Fruit fly (Drosophila melanogaster) whole organism, wandering third instar larva: ENCODE data around the gene Axs.

Source experiments
- Abd-B ChIP-seq: fragments of >200 bp; optimal IDR thresholded peaks from 2 replicates; lab custom pipeline; 2017; ENCODE audit warnings: missing biosample characterization, missing genetic modification characterization
- CG32264 ChIP-seq: fragments of 200-800 bp; sonication (Bioruptor generic); optimal IDR thresholded peaks from 2 replicates; lab custom pipeline; 2016; ENCODE audit warnings: missing biosample characterization, missing genetic modification characterization
- CG9705 ChIP-seq: fragments of 200-800 bp; sonication (Bioruptor generic); optimal IDR thresholded peaks from 2 replicates; lab custom pipeline; 2018; ENCODE audit warnings: missing biosample characterization, mild to moderate bottlenecking, missing genetic modification characterization
- CrebA ChIP-seq: fragments of 200-800 bp; sonication (Bioruptor generic); optimal IDR thresholded peaks from 2 replicates; lab custom pipeline; 2016; ENCODE audit warnings: missing biosample characterization, mild to moderate bottlenecking, missing genetic modification characterization, borderline replicate concordance
- Dfd ChIP-seq: fragments of >200 bp; optimal IDR thresholded peaks from 2 replicates; lab custom pipeline; 2017; ENCODE audit warnings: missing biosample characterization, missing genetic modification characterization
- Dif ChIP-seq: fragments of 200-275, 200-300 bp; sonication (Bioruptor generic); optimal IDR thresholded peaks from 2 replicates; lab custom pipeline; 2018; ENCODE audit warnings: missing biosample characterization, missing genetic modification characterization; ENCODE audit not compliant: partially characterized antibody
- GATAd ChIP-seq: sonication (Bioruptor generic); optimal IDR thresholded peaks from 2 replicates; lab custom pipeline; 2016; ENCODE audit warnings: missing biosample characterization, missing genetic modification characterization
- Hr78 ChIP-seq: fragments of >200 bp; optimal IDR thresholded peaks from 2 replicates; lab custom pipeline; 2017; ENCODE audit warnings: missing biosample characterization, missing genetic modification characterization
- Hr83 ChIP-seq: fragments of 200-300 bp; sonication (Bioruptor generic); optimal IDR thresholded peaks from 2 replicates; lab custom pipeline; 2016; ENCODE audit warnings: missing biosample characterization, mild to moderate bottlenecking, missing genetic modification characterization, moderate library complexity; ENCODE audit not compliant: poor library complexity, severe bottlenecking
- Jra ChIP-seq: sonication (Bioruptor generic); optimal IDR thresholded peaks from 2 replicates; lab custom pipeline; 2016; ENCODE audit warnings: missing biosample characterization, missing genetic modification characterization
- Mio ChIP-seq: sonication (Bioruptor generic); optimal IDR thresholded peaks from 2 replicates; lab custom pipeline; 2016; ENCODE audit warnings: missing biosample characterization, missing genetic modification characterization
- Myc ChIP-seq: fragments of >200 bp; optimal IDR thresholded peaks from 2 replicates; lab custom pipeline; 2017
- N ChIP-seq: fragments of >200 bp; optimal IDR thresholded peaks from 2 replicates; lab custom pipeline; 2018; ENCODE audit warnings: missing biosample characterization, missing external identifiers, missing genetic modification characterization
- OdsH ChIP-seq: fragments of 200-800 bp; sonication (Bioruptor generic); optimal IDR thresholded peaks from 2 replicates; lab custom pipeline; 2016; ENCODE audit warnings: missing biosample characterization, mild to moderate bottlenecking, missing genetic modification characterization
- Rel ChIP-seq, 2 experiments: fragments of 200-800 bp; sonication (Bioruptor generic) in 1 of 2; optimal IDR thresholded peaks; 2 replicates in 1 of 2; 3 replicates in 1 of 2; lab custom pipeline; 2016 to 2019; ENCODE audit warnings: mild to moderate bottlenecking in 2 of 2, missing biosample characterization in 2 of 2, missing genetic modification characterization in 2 of 2, moderate library complexity in 1 of 2
- Vsx2 ChIP-seq: fragments of 200-300, 225-300 bp; sonication (Bioruptor generic); optimal IDR thresholded peaks from 2 replicates; lab custom pipeline; 2018; ENCODE audit warnings: missing biosample characterization, missing genetic modification characterization; ENCODE audit not compliant: partially characterized antibody
- br ChIP-seq: fragments of 200-800 bp; sonication (Bioruptor generic); optimal IDR thresholded peaks from 2 replicates; lab custom pipeline; 2016; ENCODE audit warnings: missing biosample characterization, missing genetic modification characterization
- brk ChIP-seq: fragments of 200-800 bp; sonication (Bioruptor generic); optimal IDR thresholded peaks from 2 replicates; lab custom pipeline; 2016; ENCODE audit warnings: missing biosample characterization, mild to moderate bottlenecking, missing genetic modification characterization
- dl ChIP-seq, 2 experiments: fragments of 175-275, 200-275 bp in 1 of 2; fragments of 200-275 bp in 1 of 2; sonication (Bioruptor generic); optimal IDR thresholded peaks; lab custom pipeline; 2018; ENCODE audit warnings: mild to moderate bottlenecking in 2 of 2, missing biosample characterization in 2 of 2, missing genetic modification characterization in 2 of 2, moderate library complexity in 2 of 2; ENCODE audit not compliant: partially characterized antibody in 2 of 2, insufficient read depth in 1 of 2
- dmrt93B ChIP-seq: fragments of 200-800 bp; sonication (Bioruptor generic); optimal IDR thresholded peaks from 2 replicates; lab custom pipeline; 2018; ENCODE audit warnings: missing biosample characterization, mild to moderate bottlenecking, missing genetic modification characterization
- dsf ChIP-seq: sonication (Bioruptor generic); optimal IDR thresholded peaks from 2 replicates; lab custom pipeline; 2016; ENCODE audit warnings: missing biosample characterization, missing genetic modification characterization, borderline replicate concordance
- ey ChIP-seq: fragments of 200-800 bp; sonication (Bioruptor generic); optimal IDR thresholded peaks from 2 replicates; lab custom pipeline; 2016; ENCODE audit warnings: missing biosample characterization, missing genetic modification characterization
- foxo ChIP-seq, 2 experiments: fragments of 200-800 bp; sonication (Bioruptor generic); optimal IDR thresholded peaks; 2 replicates in 1 of 2; 3 replicates in 1 of 2; lab custom pipeline; 2016 to 2017; ENCODE audit warnings: missing biosample characterization in 2 of 2, missing genetic modification characterization in 2 of 2
- fru ChIP-seq: fragments of 200-800 bp; sonication (Bioruptor generic); optimal IDR thresholded peaks from 3 replicates; lab custom pipeline; 2016; ENCODE audit warnings: missing biosample characterization, mild to moderate bottlenecking, missing genetic modification characterization
- h ChIP-seq: fragments of 200-800 bp; sonication (Bioruptor generic); optimal IDR thresholded peaks from 3 replicates; lab custom pipeline; 2016; ENCODE audit warnings: missing biosample characterization, mild to moderate bottlenecking, missing genetic modification characterization
- lola ChIP-seq: fragments of >200 bp; optimal IDR thresholded peaks from 2 replicates; lab custom pipeline; 2017; ENCODE audit warnings: missing biosample characterization, missing genetic modification characterization
- pan ChIP-seq: fragments of >200 bp; optimal IDR thresholded peaks from 2 replicates; lab custom pipeline; 2017
- psq ChIP-seq: fragments of 200-800 bp; sonication (Bioruptor generic); optimal IDR thresholded peaks from 3 replicates; lab custom pipeline; 2017; ENCODE audit warnings: missing biosample characterization, mild to moderate bottlenecking, missing genetic modification characterization, moderate library complexity
- rgr ChIP-seq: fragments of 200-800 bp; sonication (Bioruptor generic); optimal IDR thresholded peaks from 3 replicates; lab custom pipeline; 2016; ENCODE audit warnings: missing biosample characterization, mild to moderate bottlenecking, missing genetic modification characterization
- sage ChIP-seq: fragments of 200-800 bp; sonication (Bioruptor generic); optimal IDR thresholded peaks from 2 replicates; lab custom pipeline; 2016; ENCODE audit warnings: missing biosample characterization, mild to moderate bottlenecking, missing genetic modification characterization
- sv ChIP-seq: fragments of 200-800 bp; sonication (Bioruptor generic); optimal IDR thresholded peaks from 3 replicates; lab custom pipeline; 2016; ENCODE audit warnings: missing biosample characterization, missing genetic modification characterization
- tai ChIP-seq: sonication (Bioruptor generic); optimal IDR thresholded peaks from 2 replicates; lab custom pipeline; 2016; ENCODE audit warnings: missing biosample characterization, missing genetic modification characterization
- woc ChIP-seq: sonication (Bioruptor generic); optimal IDR thresholded peaks from 2 replicates; lab custom pipeline; 2016; ENCODE audit warnings: missing biosample characterization, mild to moderate bottlenecking, missing genetic modification characterization

The Axs gene

DNA sequence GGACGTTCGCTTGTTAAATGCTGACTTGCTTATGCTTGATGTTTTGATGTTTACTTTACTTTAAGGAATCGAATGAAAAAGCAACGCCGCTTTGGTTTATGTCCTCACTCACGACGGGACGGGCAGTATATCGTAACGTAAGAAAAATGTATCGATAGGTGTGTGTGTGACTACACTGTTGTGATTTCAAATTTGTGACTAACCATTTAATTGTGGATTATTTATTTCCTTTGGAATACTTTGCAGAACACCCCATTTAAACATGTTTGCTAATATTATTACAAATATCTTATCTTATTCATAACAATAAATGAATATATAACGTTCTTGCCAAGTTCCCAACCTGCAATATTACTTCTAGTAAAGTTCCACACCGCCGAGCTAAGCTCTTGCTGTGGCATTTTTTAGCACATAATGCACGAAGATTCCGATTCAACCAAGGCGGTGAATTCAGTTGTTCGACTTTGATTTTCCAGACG, 28.7 kb downstream of the Axs start, which contains the start of the genes Nemp and r:
Gene Nemp, minus strand, starts transcription at position 85 of the 479 bp plus-strand sequence.
Gene r, plus strand, starts transcription at position 429 of the 479 bp plus-strand sequence.
- TF ChIP-seq fru (peak; percentile 23), dmrt93B (no peak)

DNA sequence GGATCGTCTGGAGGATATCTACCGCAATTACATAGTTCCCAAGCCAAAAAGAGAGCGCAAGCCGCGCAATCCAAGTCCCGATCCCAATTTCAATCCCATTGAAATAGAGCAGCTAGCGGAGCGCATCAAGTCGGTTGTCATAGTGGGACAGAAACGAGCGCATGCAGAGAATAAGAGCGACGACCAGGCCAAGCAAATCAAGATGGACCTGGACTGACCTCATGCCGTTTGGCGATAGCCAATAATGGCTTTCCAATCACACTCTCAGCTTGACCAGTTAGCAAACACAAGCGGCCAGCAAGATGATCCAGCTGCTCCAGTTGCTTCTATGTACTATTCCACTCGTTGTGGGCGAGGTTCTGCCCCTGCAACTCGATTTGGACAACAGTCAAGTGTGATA, 32.1 kb downstream of the Axs start:
- no peak for TF ChIP-seq Hr78 (GFP tag; lab: Kevin White, UChicago)
- TF ChIP-seq dmrt93B = no peak
- TF ChIP-seq Vsx2 (GFP tag; lab: Kevin White, UChicago) = no peak
- no peak for TF ChIP-seq Jra (GFP tag; lab: Kevin White, UChicago)
- no peak for TF ChIP-seq Myc (lab: Kevin White, UChicago)
- TF ChIP-seq CrebA (GFP tag; lab: Kevin White, UChicago) = no peak
- TF ChIP-seq psq = no peak
- TF ChIP-seq h (GFP tag; lab: Kevin White, UChicago) = no peak
- no peak for TF ChIP-seq pan
- TF ChIP-seq CG9705 (GFP tag; lab: Kevin White, UChicago) = no peak
- TF ChIP-seq dl (GFP tag; optimal IDR thresholded peaks at IDR 0.05; lab: Kevin White, UChicago; ENCODE audit: insufficient read depth in 1 of 2, partially characterized antibody in 2 of 2) = no peak
- no peak for TF ChIP-seq Dfd (GFP tag; lab: Kevin White, UChicago)
- no peak for TF ChIP-seq lola
- no peak for TF ChIP-seq dsf (GFP tag; lab: Kevin White, UChicago)
- TF ChIP-seq CG32264 (GFP tag; lab: Kevin White, UChicago) = no peak
- TF ChIP-seq brk (GFP tag; lab: Kevin White, UChicago) = no peak
- TF ChIP-seq sage (GFP tag; lab: Kevin White, UChicago) = no peak
- no peak for TF ChIP-seq Mio
- TF ChIP-seq sv (GFP tag; lab: Kevin White, UChicago) = no peak

DNA sequence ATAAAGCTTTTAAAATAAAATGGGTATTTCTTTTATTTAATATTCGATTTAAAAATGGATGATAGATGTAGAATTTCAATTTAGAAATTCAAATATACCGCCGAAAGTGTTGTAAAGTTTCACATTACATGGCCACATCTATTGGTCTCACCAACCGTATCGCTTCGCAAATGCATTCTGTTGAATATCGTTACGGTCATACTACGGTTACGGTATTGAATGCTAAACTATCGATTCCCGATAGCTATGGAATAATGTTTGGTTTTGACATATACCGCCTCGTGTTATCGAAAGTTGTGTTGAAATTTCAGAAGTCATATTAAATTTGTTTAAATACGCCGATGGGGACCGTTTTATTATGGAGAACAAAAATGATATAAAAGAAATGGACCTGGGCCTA, 32.6 kb downstream of the Axs start, which contains the start of the genes CG32573 and CG42512:
Gene CG32573, plus strand, starts transcription at position 279 of the 400 bp plus-strand sequence.
Gene CG42512, plus strand, starts transcription at position 279 of the 400 bp plus-strand sequence.
- TF ChIP-seq Myc (lab: Kevin White, UChicago) (peak; percentile 45), Dfd (GFP tag; lab: Kevin White, UChicago) (no peak), pan (no peak), psq (no peak), Hr83 (GFP tag; lab: Kevin White, UChicago) (no peak), lola (no peak), dl (GFP tag; optimal IDR thresholded peaks at IDR 0.05; lab: Kevin White, UChicago; ENCODE audit: insufficient read depth in 1 of 2, partially characterized antibody in 2 of 2) (no peak), Rel (GFP tag; optimal IDR thresholded peaks at IDR 0.05; lab: Kevin White, UChicago) (no peak), Rel (tag; optimal IDR thresholded peaks at IDR 0.05; lab: Kevin White, UChicago) (peak; percentile 25)
- TF ChIP-seq, all 38 proteins: peak for 2

DNA sequence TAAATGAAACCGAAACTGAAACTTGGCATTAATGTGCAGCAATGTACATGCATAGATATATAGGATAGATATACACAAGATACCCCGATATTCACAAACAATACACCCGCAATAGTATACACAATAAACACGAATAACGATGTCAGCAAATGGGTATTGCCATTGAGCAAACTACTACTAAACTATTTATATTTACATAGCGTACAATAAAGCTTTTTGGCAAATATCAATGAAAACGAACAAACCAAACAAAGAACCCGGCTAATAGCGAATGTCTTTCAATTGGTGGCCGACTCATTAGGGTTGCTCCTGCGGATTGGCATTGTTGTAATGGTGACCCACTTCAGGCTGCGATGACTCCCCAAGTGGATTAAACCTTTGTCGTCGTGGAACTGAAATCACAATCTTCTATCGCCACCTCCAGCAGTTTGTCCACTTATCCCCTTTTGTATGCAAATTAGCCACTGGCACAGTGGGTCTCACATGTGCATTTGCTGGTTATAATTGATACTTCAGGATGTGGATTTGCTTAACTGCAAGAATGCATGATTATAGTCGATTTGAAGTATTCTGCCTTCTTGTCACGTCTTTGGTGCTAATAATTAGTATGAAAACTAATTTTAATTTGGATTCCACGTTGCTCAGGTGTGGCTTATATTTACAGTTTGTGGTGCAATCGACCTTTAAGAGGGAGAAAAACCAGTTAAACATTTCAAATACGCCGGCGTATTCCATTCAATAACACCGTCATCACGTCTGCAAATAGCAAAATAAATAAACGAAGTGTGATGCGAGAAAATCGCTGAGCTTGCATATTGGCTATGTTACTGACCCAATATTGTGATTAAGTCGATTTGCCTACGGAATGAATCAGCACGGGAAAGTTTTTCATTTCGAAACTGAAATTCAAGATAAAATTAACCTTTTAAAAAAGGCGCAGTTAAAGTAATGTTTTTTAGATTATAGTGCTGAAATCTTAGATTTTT, 33.3 kb downstream of the Axs start:
- peak; percentile 69 for TF ChIP-seq fru
- peak in 1 of 2 experiments; percentile 71 for TF ChIP-seq foxo (GFP tag; optimal IDR thresholded peaks at IDR 0.05; lab: Kevin White, UChicago)
- TF ChIP-seq ey (GFP tag; lab: Kevin White, UChicago) = peak; percentile 44
- TF ChIP-seq CG32264 (GFP tag; lab: Kevin White, UChicago) = peak; percentile 57
- TF ChIP-seq lola = no peak
- TF ChIP-seq sv (GFP tag; lab: Kevin White, UChicago) = peak; percentile 41
- TF ChIP-seq Hr83 (GFP tag; lab: Kevin White, UChicago) = no peak
- peak; percentile 62 for TF ChIP-seq woc (GFP tag; lab: Kevin White, UChicago)
- TF ChIP-seq, all 38 proteins: peak for 6

DNA sequence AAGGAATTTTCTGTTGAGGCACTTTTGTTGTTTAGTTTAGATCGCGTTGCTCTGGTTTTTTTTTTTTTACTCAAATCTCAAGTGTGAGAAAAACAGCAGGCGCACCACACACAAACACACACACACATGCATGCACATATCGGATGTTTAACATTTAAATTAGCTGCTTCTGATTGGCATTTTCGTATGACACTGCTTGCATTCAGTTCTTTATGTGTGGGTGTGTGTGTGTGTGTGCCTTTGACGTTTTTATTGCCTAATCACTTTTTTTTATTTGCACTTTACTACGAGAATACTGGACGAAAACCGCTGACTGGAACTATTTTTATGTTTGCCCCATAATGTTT, 35.3 kb downstream of the Axs start:
- no peak for TF ChIP-seq woc (GFP tag; lab: Kevin White, UChicago)
- no peak for TF ChIP-seq rgr (GFP tag; lab: Kevin White, UChicago)
- TF ChIP-seq CG9705 (GFP tag; lab: Kevin White, UChicago) = no peak
- TF ChIP-seq br (GFP tag; lab: Kevin White, UChicago) = no peak
- no peak for TF ChIP-seq Abd-B (GFP tag; lab: Kevin White, UChicago)
- no peak for TF ChIP-seq GATAd
- TF ChIP-seq h (GFP tag; lab: Kevin White, UChicago) = no peak
- TF ChIP-seq Dif (GFP tag; lab: Kevin White, UChicago) = no peak
- TF ChIP-seq dsf (GFP tag; lab: Kevin White, UChicago) = no peak
- no peak for TF ChIP-seq foxo (GFP tag; optimal IDR thresholded peaks at IDR 0.05; lab: Kevin White, UChicago)
- no peak for TF ChIP-seq tai
- no peak for TF ChIP-seq Myc (lab: Kevin White, UChicago)
- TF ChIP-seq psq = no peak
- no peak for TF ChIP-seq Vsx2 (GFP tag; lab: Kevin White, UChicago)
- no peak for TF ChIP-seq Jra (GFP tag; lab: Kevin White, UChicago)
- TF ChIP-seq brk (GFP tag; lab: Kevin White, UChicago) = no peak
- no peak for TF ChIP-seq CrebA (GFP tag; lab: Kevin White, UChicago)
- TF ChIP-seq N (GFP tag; lab: Kevin White, UChicago) = no peak
- TF ChIP-seq OdsH (GFP tag; lab: Kevin White, UChicago) = no peak
- TF ChIP-seq Mio = no peak
